Worm (Caenorhabditis elegans) whole organism, L1 larva: ENCODE results near the gene Y39A1C.1.

Experiments
- alr-1 ChIP-seq: fragments of 200-800 bp; sonication (Bioruptor generic); optimal IDR thresholded peaks from 2 replicates; lab custom pipeline; 2018; ENCODE audit warnings: borderline replicate concordance, mild to moderate bottlenecking, missing genetic modification characterization, missing compliant biosample characterization
- egl-27 ChIP-seq, 2 experiments: fragments of 150-350 bp in 1 of 2; sonication (generic microtip); optimal IDR thresholded peaks; 3 replicates each; lab custom pipeline; 2017 to 2018; ENCODE audit warnings: missing biosample characterization in 2 of 2, missing genetic modification characterization in 2 of 2, missing genetic modification reagents in 2 of 2
- elt-3 ChIP-seq, 6 experiments: fragments of 150-350 bp in 1 of 6; sonication (generic microtip); optimal IDR thresholded peaks; 2 replicates each; lab custom pipeline; 2017 to 2018; ENCODE audit warnings: missing biosample characterization in 6 of 6, missing genetic modification characterization in 6 of 6, inconsistent platforms in 1 of 6
- grh-1 ChIP-seq: fragments of 200-800 bp; sonication (Bioruptor generic); IDR thresholded peaks from 2 replicates; pipeline ENCODE4 v1.3.6; 2022; ENCODE audit warnings: missing genetic modification reagents, missing genetic modification characterization, missing compliant biosample characterization
- isw-1 ChIP-seq: fragments of 200-800 bp; sonication (Bioruptor generic); IDR thresholded peaks from 2 replicates; pipeline ENCODE4 v1.3.6; 2022; ENCODE audit warnings: missing genetic modification characterization, missing compliant biosample characterization
- jun-1 ChIP-seq: fragments of 150-350 bp; optimal IDR thresholded peaks from 2 replicates; lab custom pipeline; 2014; ENCODE audit warnings: missing biosample characterization, missing genetic modification reagents, missing genetic modification characterization
- lin-15B ChIP-seq: fragments of 150-350 bp; sonication (generic microtip); optimal IDR thresholded peaks from 3 replicates; lab custom pipeline; 2014; ENCODE audit warnings: missing biosample characterization, missing genetic modification characterization
- lin-35 ChIP-seq, 2 experiments: fragments of 150-350 bp; optimal IDR thresholded peaks; 2 replicates each; lab custom pipeline; 2014; ENCODE audit warnings: missing biosample characterization in 2 of 2, missing genetic modification characterization in 2 of 2, missing genetic modification reagents in 2 of 2
- lsy-2 ChIP-seq, 2 experiments: fragments of 150-350 bp; optimal IDR thresholded peaks; 2 replicates each; lab custom pipeline; 2014; ENCODE audit warnings: missing biosample characterization in 2 of 2, missing genetic modification characterization in 2 of 2
- nhr-76 ChIP-seq: sonication (generic microtip); optimal IDR thresholded peaks from 2 replicates; lab custom pipeline; 2017; ENCODE audit warnings: missing biosample characterization, missing genetic modification characterization
- nhr-90 ChIP-seq: sonication (generic microtip); optimal IDR thresholded peaks from 2 replicates; lab custom pipeline; 2016; ENCODE audit warnings: mild to moderate bottlenecking, missing genetic modification characterization, missing compliant biosample characterization; ENCODE audit not compliant: poor library complexity
- unc-62 ChIP-seq: fragments of 150-350 bp; optimal IDR thresholded peaks from 2 replicates; lab custom pipeline; 2014; ENCODE audit warnings: missing biosample characterization, missing genetic modification reagents, missing genetic modification characterization
- vab-15 ChIP-seq: sonication (generic microtip); optimal IDR thresholded peaks from 2 replicates; lab custom pipeline; 2017; ENCODE audit warnings: missing genotype, mild to moderate bottlenecking, missing genetic modification characterization, missing compliant biosample characterization

DNA sequence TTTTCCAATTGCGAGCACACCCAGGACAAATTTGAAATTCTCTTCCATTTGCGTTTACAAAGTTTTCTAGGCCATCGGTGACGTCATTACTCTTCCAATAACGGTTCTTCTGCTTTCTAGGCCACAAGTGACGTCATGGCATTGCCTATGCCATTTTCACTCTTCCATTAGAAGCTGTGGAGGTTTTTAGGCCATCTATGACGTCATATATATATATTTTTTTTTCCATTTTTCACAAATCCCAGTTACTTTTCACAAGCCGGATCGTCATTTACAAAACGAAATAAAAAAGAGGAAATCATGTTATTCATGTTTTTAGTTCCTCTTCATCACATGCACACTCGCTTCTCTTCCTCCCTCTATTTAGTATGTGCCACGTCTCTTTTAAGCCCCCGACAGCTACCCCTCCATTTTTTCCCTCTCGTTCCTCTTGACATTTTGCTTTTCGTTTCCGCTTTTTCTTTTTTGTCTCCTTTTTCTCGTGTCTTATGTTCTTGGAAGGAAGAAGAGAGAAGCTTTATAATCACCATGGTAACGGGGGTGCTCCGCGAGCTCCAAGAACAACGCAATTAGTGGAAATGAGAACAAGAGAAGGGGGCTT lies 47.9 kb downstream of the Y39A1C.1 start:
- TF ChIP-seq grh-1 (GFP tag; lab: Robert Waterston, UW), result no peak
- no peak for TF ChIP-seq unc-62 (GFP tag; lab: Kevin White, UChicago)
- no peak for TF ChIP-seq vab-15 (tag; lab: Kevin White, UChicago)
- TF ChIP-seq egl-27 (tag; optimal IDR thresholded peaks at IDR 0.05; lab: Kevin White, UChicago), result no peak
- TF ChIP-seq isw-1 (GFP tag; lab: Robert Waterston, UW), result no peak
- TF ChIP-seq lin-35 (GFP tag; optimal IDR thresholded peaks at IDR 0.05; lab: Kevin White, UChicago), result no peak
- TF ChIP-seq nhr-76 (tag; lab: Kevin White, UChicago), result no peak
- TF ChIP-seq alr-1 (tag; lab: Kevin White, UChicago), result no peak
- no peak for TF ChIP-seq lin-15B
- TF ChIP-seq jun-1, result no peak
- TF ChIP-seq elt-3 (tag; optimal IDR thresholded peaks at IDR 0.05; lab: Kevin White, UChicago), result no peak
- TF ChIP-seq nhr-90 (tag; lab: Kevin White, UChicago), result no peak
- TF ChIP-seq lsy-2 (tag; optimal IDR thresholded peaks at IDR 0.05; lab: Kevin White, UChicago), result peak; percentile 10 to 30
